Fruit fly (Drosophila melanogaster) whole organism, embryonic: ENCODE data around the gene Syx16.

Experiments used
- ATbp ChIP-seq: fragments of 200-800 bp; sonication (Bioruptor generic); optimal IDR thresholded peaks from 2 replicates; lab custom pipeline; 2017; ENCODE audit warnings: missing biosample characterization, mild to moderate bottlenecking, missing genetic modification characterization, missing genetic modification reagents
- B-H1 ChIP-seq: fragments of 200-800 bp; sonication (Bioruptor generic); IDR thresholded peaks from 3 replicates; pipeline ENCODE4 v1.3.6; 2022; ENCODE audit warnings: missing biosample characterization, missing genetic modification characterization
- BEAF-32 ChIP-seq: fragments of 200-800 bp; sonication (Bioruptor generic); optimal IDR thresholded peaks from 3 replicates; lab custom pipeline; 2017; ENCODE audit warnings: missing biosample characterization, missing genetic modification characterization, mild to moderate bottlenecking, moderate library complexity, missing genetic modification reagents
- CG10147 ChIP-seq: fragments of 200-800 bp; sonication (Bioruptor generic); optimal IDR thresholded peaks from 2 replicates; lab custom pipeline; 2019; ENCODE audit warnings: missing biosample characterization, mild to moderate bottlenecking, missing genetic modification characterization, moderate library complexity
- CG11093 ChIP-seq: fragments of 200-800 bp; sonication (Bioruptor generic); IDR thresholded peaks from 3 replicates; pipeline ENCODE4 v1.3.6; 2022; ENCODE audit warnings: missing biosample characterization, missing genetic modification characterization
- CG12219 ChIP-seq: fragments of 200-800 bp; sonication (Bioruptor generic); optimal IDR thresholded peaks from 3 replicates; lab custom pipeline; 2018; ENCODE audit warnings: missing biosample characterization, mild to moderate bottlenecking, missing genetic modification characterization
- CG12236 ChIP-seq: fragments of 200-800 bp; sonication (Bioruptor generic); optimal IDR thresholded peaks from 2 replicates; lab custom pipeline; 2016; ENCODE audit warnings: missing biosample characterization, missing genetic modification characterization
- CG12942 ChIP-seq: fragments of 200-800 bp; sonication (Bioruptor generic); optimal IDR thresholded peaks from 3 replicates; lab custom pipeline; 2016; ENCODE audit warnings: missing biosample characterization, missing genetic modification characterization
- CG15514 ChIP-seq: fragments of 200-800 bp; sonication (Bioruptor generic); optimal IDR thresholded peaks from 3 replicates; lab custom pipeline; 2017; ENCODE audit warnings: missing biosample characterization, missing genetic modification characterization, mild to moderate bottlenecking, moderate library complexity, missing genetic modification reagents
- CG17612 ChIP-seq: fragments of 200-800 bp; sonication (Bioruptor generic); IDR thresholded peaks from 2 replicates; pipeline ENCODE4 v1.3.6; 2022; ENCODE audit warnings: missing biosample characterization, missing genetic modification characterization
- CG18011 ChIP-seq: fragments of 200-800 bp; sonication (Bioruptor generic); optimal IDR thresholded peaks from 2 replicates; lab custom pipeline; 2017; ENCODE audit warnings: missing biosample characterization, missing genetic modification characterization, mild to moderate bottlenecking, moderate library complexity, missing genotype
- CG1832 ChIP-seq: fragments of 200-800 bp; sonication (Bioruptor generic); optimal IDR thresholded peaks from 2 replicates; lab custom pipeline; 2017; ENCODE audit warnings: missing biosample characterization, mild to moderate bottlenecking, missing genetic modification characterization, inconsistent platforms
- CG18619 ChIP-seq: fragments of 200-800 bp; sonication (Bioruptor generic); optimal IDR thresholded peaks from 3 replicates; lab custom pipeline; 2017; ENCODE audit warnings: missing biosample characterization, mild to moderate bottlenecking, missing genetic modification characterization
- CG32772 ChIP-seq: fragments of 200-800 bp; sonication (Bioruptor generic); IDR thresholded peaks from 2 replicates; pipeline ENCODE4 v1.3.6; 2022; ENCODE audit warnings: missing biosample characterization, missing genetic modification characterization
- CG33557 ChIP-seq: fragments of 200-800 bp; sonication (Bioruptor generic); optimal IDR thresholded peaks from 2 replicates; lab custom pipeline; 2019; ENCODE audit warnings: missing biosample characterization, mild to moderate bottlenecking, missing genetic modification characterization, moderate library complexity
- CG4404 ChIP-seq: fragments of 200-800 bp; sonication (Bioruptor generic); IDR thresholded peaks from 2 replicates; pipeline ENCODE4 v1.3.6; 2022; ENCODE audit warnings: missing biosample characterization, missing genetic modification characterization
- CG7786 ChIP-seq: fragments of 200-800 bp; sonication (Bioruptor generic); optimal IDR thresholded peaks from 2 replicates; lab custom pipeline; 2016; ENCODE audit warnings: missing biosample characterization, missing genetic modification characterization
- CTCF ChIP-seq: fragments of 200-800 bp; sonication (Bioruptor generic); optimal IDR thresholded peaks from 2 replicates; lab custom pipeline; 2017; ENCODE audit warnings: missing biosample characterization, mild to moderate bottlenecking, missing genetic modification characterization, moderate library complexity
- D19A ChIP-seq: fragments of 200-800 bp; optimal IDR thresholded peaks from 3 replicates; lab custom pipeline; 2019; ENCODE audit warnings: missing biosample characterization, mild to moderate bottlenecking, missing genetic modification characterization, moderate library complexity
- Doc2 ChIP-seq: fragments of 200-800 bp; sonication (Bioruptor generic); IDR thresholded peaks from 2 replicates; pipeline ENCODE4 v1.3.6; 2022; ENCODE audit warnings: missing biosample characterization, missing genetic modification characterization
- Dref ChIP-seq: fragments of 200-800 bp; sonication (Bioruptor generic); IDR thresholded peaks from 2 replicates; pipeline ENCODE4 v1.3.6; 2022; ENCODE audit warnings: missing biosample characterization, missing genetic modification characterization
- Eip74EF ChIP-seq, 2 experiments: fragments of 200-800 bp in 1 of 2; fragments of >200 bp in 1 of 2; sonication (Bioruptor generic) in 1 of 2; optimal IDR thresholded peaks; 2 replicates each; lab custom pipeline; 2017 to 2019; ENCODE audit warnings: missing biosample characterization in 2 of 2, missing genetic modification characterization in 2 of 2, mild to moderate bottlenecking in 1 of 2, moderate library complexity in 1 of 2
- Ets65A ChIP-seq: fragments of 200-800 bp; sonication (Bioruptor generic); peaks from one replicate; lab custom pipeline; 2016; ENCODE audit warnings: missing biosample characterization, missing genetic modification characterization
- GATAe ChIP-seq: fragments of 200-800 bp; sonication (Bioruptor generic); conservative IDR thresholded peaks from 2 replicates; pipeline ENCODE4 v1.3.6; 2022; ENCODE audit warnings: missing biosample characterization, missing genetic modification characterization
- HHEX ChIP-seq: fragments of 200-800 bp; sonication (Bioruptor generic); optimal IDR thresholded peaks from 3 replicates; lab custom pipeline; 2017; ENCODE audit warnings: missing biosample characterization, mild to moderate bottlenecking, missing genetic modification characterization, missing genetic modification reagents
- HmgZ ChIP-seq: fragments of 200-800 bp; sonication (Bioruptor generic); optimal IDR thresholded peaks from 2 replicates; lab custom pipeline; 2018; ENCODE audit warnings: missing biosample characterization, mild to moderate bottlenecking, missing genetic modification characterization
- Mad ChIP-seq: fragments of 200-800 bp; sonication (Bioruptor generic); optimal IDR thresholded peaks from 2 replicates; lab custom pipeline; 2016; ENCODE audit warnings: missing biosample characterization, missing genetic modification characterization
- Mes4 ChIP-seq: fragments of 200-800 bp; sonication (Bioruptor generic); optimal IDR thresholded peaks from 2 replicates; lab custom pipeline; 2016; ENCODE audit warnings: missing biosample characterization, missing genetic modification characterization
- Ssrp ChIP-seq: fragments of 200-800 bp; sonication (Bioruptor generic); optimal IDR thresholded peaks from 2 replicates; lab custom pipeline; 2018; ENCODE audit warnings: missing biosample characterization, mild to moderate bottlenecking, missing genetic modification characterization, moderate library complexity
- Xrp1 ChIP-seq: fragments of 200-800 bp; sonication (Bioruptor generic); IDR thresholded peaks from 2 replicates; pipeline ENCODE4 v1.3.6; 2022; ENCODE audit warnings: missing biosample characterization, missing genetic modification characterization
- YL-1 ChIP-seq: fragments of 200-800 bp; sonication (Bioruptor generic); optimal IDR thresholded peaks from 3 replicates; lab custom pipeline; 2017; ENCODE audit warnings: missing biosample characterization, mild to moderate bottlenecking, missing genetic modification characterization
- ash1 ChIP-seq: fragments of 200-800 bp; sonication (Bioruptor generic); optimal IDR thresholded peaks from 2 replicates; lab custom pipeline; 2018; ENCODE audit warnings: missing biosample characterization, mild to moderate bottlenecking, missing genetic modification characterization
- cad ChIP-seq: fragments of >200 bp; optimal IDR thresholded peaks from 2 replicates; lab custom pipeline; 2017; ENCODE audit warnings: missing biosample characterization, missing genetic modification characterization
- chn ChIP-seq: fragments of 200-800 bp; sonication (Bioruptor generic); optimal IDR thresholded peaks from 2 replicates; lab custom pipeline; 2016; ENCODE audit warnings: missing biosample characterization, missing genetic modification characterization
- crol ChIP-seq: fragments of 200-800 bp; sonication (Bioruptor generic); IDR thresholded peaks from 2 replicates; pipeline ENCODE4 v1.3.6; 2022; ENCODE audit warnings: missing biosample characterization, missing genetic modification characterization
- dysf ChIP-seq: fragments of 200-800 bp; sonication (Bioruptor generic); IDR thresholded peaks from 3 replicates; pipeline ENCODE4 v1.3.6; 2022; ENCODE audit warnings: missing biosample characterization, missing genetic modification characterization
- gt ChIP-seq: fragments of 200-800 bp; sonication (Bioruptor generic); IDR thresholded peaks from 2 replicates; pipeline ENCODE4 v1.3.6; 2022; ENCODE audit warnings: missing biosample characterization, missing genetic modification characterization
- h ChIP-seq: fragments of >200 bp; optimal IDR thresholded peaks from 2 replicates; lab custom pipeline; 2017
- hbn ChIP-seq: fragments of 200-800 bp; sonication (Bioruptor generic); IDR thresholded peaks from 2 replicates; pipeline ENCODE4 v1.3.6; 2022; ENCODE audit warnings: missing biosample characterization, missing genetic modification characterization; ENCODE audit not compliant: partially characterized antibody
- hkb ChIP-seq, 2 experiments: fragments of 200-800 bp in 1 of 2; fragments of >200 bp in 1 of 2; sonication (Bioruptor generic) in 1 of 2; IDR thresholded peaks in 1 of 2; optimal IDR thresholded peaks in 1 of 2; 2 replicates each; pipeline versions ENCODE4 v1.3.6 to Lab custom; 2017 to 2022; ENCODE audit warnings: missing biosample characterization in 1 of 2, missing genetic modification characterization in 1 of 2
- hth ChIP-seq: fragments of >200 bp; optimal IDR thresholded peaks from 2 replicates; lab custom pipeline; 2017; ENCODE audit warnings: inconsistent platforms
- maf-S ChIP-seq: fragments of 200-800 bp; sonication (Bioruptor generic); optimal IDR thresholded peaks from 2 replicates; lab custom pipeline; 2016; ENCODE audit warnings: missing biosample characterization, missing genetic modification characterization
- mam ChIP-seq: fragments of 200-800 bp; sonication (Bioruptor generic); optimal IDR thresholded peaks from 3 replicates; lab custom pipeline; 2016; ENCODE audit warnings: missing biosample characterization, missing genetic modification characterization
- nau ChIP-seq: fragments of 200-800 bp; sonication (Bioruptor generic); optimal IDR thresholded peaks from 3 replicates; lab custom pipeline; 2017; ENCODE audit warnings: missing biosample characterization, mild to moderate bottlenecking, missing genetic modification characterization, missing genetic modification reagents
- nerfin-1 ChIP-seq: fragments of 200-800 bp; sonication (Bioruptor generic); optimal IDR thresholded peaks from 3 replicates; lab custom pipeline; 2019; ENCODE audit warnings: missing biosample characterization, mild to moderate bottlenecking, missing genetic modification characterization, moderate library complexity
- nom ChIP-seq: fragments of 200-800 bp; sonication (Bioruptor generic); optimal IDR thresholded peaks from 2 replicates; lab custom pipeline; 2017; ENCODE audit warnings: missing biosample characterization, missing genetic modification characterization, mild to moderate bottlenecking, moderate library complexity, missing genetic modification reagents
- otp ChIP-seq: fragments of 200-800 bp; sonication (Bioruptor generic); IDR thresholded peaks from 3 replicates; pipeline ENCODE4, ENCODE4 v1.3.6; 2022; ENCODE audit warnings: missing biosample characterization, missing genetic modification characterization
- row ChIP-seq: fragments of 200-800 bp; sonication (Bioruptor generic); IDR thresholded peaks from 3 replicates; pipeline ENCODE4 v1.3.6; 2022; ENCODE audit warnings: missing biosample characterization, missing genetic modification characterization
- seq ChIP-seq: fragments of 200-800 bp; sonication (Bioruptor generic); IDR thresholded peaks from 2 replicates; pipeline ENCODE4 v1.3.6; 2022; ENCODE audit warnings: missing biosample characterization, missing genetic modification characterization
- tgo ChIP-seq: fragments of 200-800 bp; sonication (Bioruptor generic); IDR thresholded peaks from 3 replicates; pipeline ENCODE4 v1.3.6; 2022; ENCODE audit warnings: missing biosample characterization, missing genetic modification characterization
- toy ChIP-seq: fragments of 200-800 bp; sonication (Bioruptor generic); IDR thresholded peaks from 2 replicates; pipeline ENCODE4 v1.3.6; 2022; ENCODE audit warnings: missing biosample characterization, missing genetic modification characterization

The Syx16 gene

DNA sequence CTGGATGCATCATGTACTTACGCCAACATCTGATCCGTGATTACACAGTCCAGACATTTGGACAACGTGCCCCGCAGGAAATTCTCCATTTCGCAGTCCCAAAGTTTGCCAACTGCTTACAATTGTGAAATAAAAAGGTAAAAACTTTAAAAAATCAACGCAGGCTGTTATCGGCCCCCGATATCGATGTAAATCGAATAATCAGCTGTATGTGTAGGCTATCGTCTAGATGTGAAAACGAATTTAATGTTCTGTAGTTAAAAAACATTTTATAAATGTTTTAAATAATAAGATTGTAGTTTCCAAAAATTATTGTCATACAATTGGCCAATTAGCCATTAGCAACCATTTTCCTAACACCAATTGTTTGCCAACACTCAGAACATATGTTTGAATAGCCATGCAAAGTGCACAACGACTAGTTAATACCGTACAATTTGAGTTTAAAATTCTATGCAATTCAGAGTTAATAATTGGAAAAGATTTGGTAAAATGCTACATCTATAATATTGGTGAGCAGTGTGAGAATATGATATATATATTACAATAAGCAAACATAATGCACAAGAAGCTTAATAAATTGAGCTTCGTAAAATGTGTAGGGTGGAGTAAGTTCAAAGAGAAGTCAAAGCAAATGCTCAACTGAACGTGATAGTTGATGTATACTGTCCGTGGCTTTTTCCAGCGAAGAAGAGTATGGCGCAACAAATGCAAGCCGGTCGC is 36.1 kb upstream of the Syx16 start, which contains the start of the genes CG11710 and mal (continued):
- TF ChIP-seq Dref (GFP tag; lab: Robert Waterston, UW) (peak; percentile 61), CTCF (peak; percentile 5), CG18011 (GFP tag; lab: Kevin White, UChicago) (peak; percentile 45), seq (GFP tag; lab: Robert Waterston, UW) (peak; percentile 76), cad (GFP tag; lab: Kevin White, UChicago) (no peak), crol (GFP tag; lab: Robert Waterston, UW) (no peak), B-H1 (GFP tag; lab: Robert Waterston, UW) (peak; percentile 45), toy (no peak), CG12942 (GFP tag; lab: Kevin White, UChicago) (peak; percentile 32), tgo (GFP tag; lab: Robert Waterston, UW) (peak; percentile 77), dysf (GFP tag; lab: Robert Waterston, UW) (peak; percentile 91), CG12236 (GFP tag; lab: Kevin White, UChicago) (no peak), ATbp (GFP tag; lab: Kevin White, UChicago) (no peak), BEAF-32 (GFP tag; lab: Kevin White, UChicago) (peak; percentile 43), h (lab: Kevin White, UChicago) (no peak), GATAe (GFP tag; lab: Robert Waterston, UW) (no peak), mam (GFP tag; lab: Kevin White, UChicago) (peak; percentile 74), CG15514 (GFP tag; lab: Kevin White, UChicago) (peak; percentile 54), Doc2 (GFP tag; lab: Robert Waterston, UW) (no peak), CG17612 (GFP tag; lab: Robert Waterston, UW) (no peak), CG12219 (GFP tag; lab: Kevin White, UChicago) (no peak), ash1 (GFP tag; lab: Kevin White, UChicago) (no peak), CG33557 (GFP tag; lab: Kevin White, UChicago) (no peak), otp (GFP tag; lab: Robert Waterston, UW) (no peak), row (GFP tag; lab: Robert Waterston, UW) (peak; percentile 95), HmgZ (peak; percentile 57), Ssrp (tag; lab: Kevin White, UChicago) (no peak), CG7786 (GFP tag; lab: Kevin White, UChicago) (peak; percentile 73), HHEX (GFP tag; lab: Kevin White, UChicago) (no peak), CG11093 (GFP tag; lab: Robert Waterston, UW) (peak; percentile 73), maf-S (GFP tag; lab: Kevin White, UChicago) (peak; percentile 48), Ets65A (GFP tag; lab: Kevin White, UChicago) (peak; percentile 97), Mad (GFP tag; lab: Kevin White, UChicago) (peak; percentile 21), gt (GFP tag; lab: Robert Waterston, UW) (no peak), CG4404 (GFP tag; lab: Robert Waterston, UW) (peak; percentile 58; the same call in 1 of the 2 replicates), hbn (GFP tag; lab: Robert Waterston, UW) (no peak), CG1832 (GFP tag; lab: Kevin White, UChicago) (no peak), Eip74EF (GFP tag; optimal IDR thresholded peaks at IDR 0.05; lab: Kevin White, UChicago) (no peak), nerfin-1 (tag; lab: Kevin White, UChicago) (peak; percentile 77), CG18619 (GFP tag; lab: Kevin White, UChicago) (no peak), Mes4 (GFP tag; lab: Kevin White, UChicago) (no peak), Xrp1 (peak; percentile 82; the same call in 1 of the 2 replicates), D19A (tag; lab: Kevin White, UChicago) (peak; percentile 99), nom (GFP tag; lab: Kevin White, UChicago) (peak; percentile 71), chn (GFP tag; lab: Kevin White, UChicago) (peak; percentile 61), YL-1 (GFP tag; lab: Kevin White, UChicago) (peak; percentile 36), CG10147 (peak; percentile 82), CG32772 (GFP tag; lab: Robert Waterston, UW) (peak; percentile 68), hth (lab: Kevin White, UChicago) (no peak), nau (GFP tag; lab: Kevin White, UChicago) (no peak), hkb (optimal IDR thresholded peaks at IDR 0.05; lab: Kevin White, UChicago) (no peak), hkb (GFP tag; IDR thresholded peaks at IDR 0.05; lab: Robert Waterston, UW) (peak; percentile 63)
